Comparison of ENCODE assay signal across 1 fruit fly cellular context in genomic region chr3L:17557215-17557904, dm6.
TF ChIP-seq lines count a peak whose summit lies in the region.

CycT (minus strand) TSS chr3L:17557788.

TF ChIP-seq in whole organism, embryonic, 481 proteins besides CTCF, POLR2A, EP300 and RAD21 (continued from another document and continues in another):
- no peak for TF ChIP-seq klu (GFP tag; IDR thresholded peaks at IDR 0.05; lab: Robert Waterston, UW)
- TF ChIP-seq Hr78 (GFP tag; optimal IDR thresholded peaks at IDR 0.05; lab: Kevin White, UChicago) = no peak
- TF ChIP-seq CG32767 (GFP tag; IDR thresholded peaks at IDR 0.05; lab: Robert Waterston, UW) = peak; percentile 48
- peak; percentile 74 for TF ChIP-seq Dp (GFP tag; optimal IDR thresholded peaks at IDR 0.05; lab: Kevin White, UChicago)
- no peak for TF ChIP-seq Hr39 (optimal IDR thresholded peaks at IDR 0.05; lab: Kevin White, UChicago)
- TF ChIP-seq pan (optimal IDR thresholded peaks at IDR 0.05; lab: Kevin White, UChicago) = no peak
- peak in 1 of 2 experiments; percentile 18 for TF ChIP-seq pan (GFP tag; optimal IDR thresholded peaks at IDR 0.05 in 1 of 2, IDR thresholded peaks at IDR 0.05 in 1 of 2)
- TF ChIP-seq Sox100B (GFP tag; optimal IDR thresholded peaks at IDR 0.05; lab: Kevin White, UChicago) = no peak
- no peak for TF ChIP-seq Ets65A (GFP tag; lab: Kevin White, UChicago)
- no peak for TF ChIP-seq Doc2 (GFP tag; IDR thresholded peaks at IDR 0.05; lab: Robert Waterston, UW)
- TF ChIP-seq Sin3A (optimal IDR thresholded peaks at IDR 0.05; lab: Kevin White, UChicago) = peak; percentile 52
- TF ChIP-seq E2f1 (GFP tag; IDR thresholded peaks at IDR 0.05; lab: Robert Waterston, UW) = no peak
- no peak for TF ChIP-seq peb (GFP tag; IDR thresholded peaks at IDR 0.05; lab: Robert Waterston, UW)
- no peak for TF ChIP-seq ase (GFP tag; IDR thresholded peaks at IDR 0.05; lab: Robert Waterston, UW)
- TF ChIP-seq pros (GFP tag; optimal IDR thresholded peaks at IDR 0.05; lab: Kevin White, UChicago) = peak; percentile 20
- no peak for TF ChIP-seq D19B (GFP tag; optimal IDR thresholded peaks at IDR 0.05; lab: Kevin White, UChicago)
- TF ChIP-seq CG14014 (GFP tag; IDR thresholded peaks at IDR 0.05; lab: Robert Waterston, UW) = no peak
- TF ChIP-seq CG15514 (GFP tag; optimal IDR thresholded peaks at IDR 0.05; lab: Kevin White, UChicago) = peak; percentile 65
- peak; percentile 43 for TF ChIP-seq CG12391 (tag; optimal IDR thresholded peaks at IDR 0.05; lab: Kevin White, UChicago)
- TF ChIP-seq z (GFP tag; IDR thresholded peaks at IDR 0.05; lab: Robert Waterston, UW) = no peak
- no peak for TF ChIP-seq tgo (GFP tag; IDR thresholded peaks at IDR 0.05; lab: Robert Waterston, UW)
- no peak for TF ChIP-seq ftz-f1 (GFP tag; optimal IDR thresholded peaks at IDR 0.05; lab: Kevin White, UChicago)
- TF ChIP-seq CG14965 (GFP tag; optimal IDR thresholded peaks at IDR 0.05; lab: Kevin White, UChicago; ENCODE audit: borderline replicate concordance) = no peak
- no peak for TF ChIP-seq luna (GFP tag; optimal IDR thresholded peaks at IDR 0.05; lab: Kevin White, UChicago)
- TF ChIP-seq lov (optimal IDR thresholded peaks at IDR 0.05; lab: Kevin White, UChicago) = no peak
- no peak for TF ChIP-seq lov (GFP tag; IDR thresholded peaks at IDR 0.05; lab: Robert Waterston, UW)
- no peak for TF ChIP-seq pita (GFP tag; optimal IDR thresholded peaks at IDR 0.05; lab: Kevin White, UChicago)
- no peak for TF ChIP-seq shn (GFP tag; optimal IDR thresholded peaks at IDR 0.05; lab: Kevin White, UChicago)
- no peak for TF ChIP-seq h (optimal IDR thresholded peaks at IDR 0.05; lab: Kevin White, UChicago)
- peak; percentile 81 for TF ChIP-seq Hmr (GFP tag; optimal IDR thresholded peaks at IDR 0.05; lab: Kevin White, UChicago)
- no peak for TF ChIP-seq ara (GFP tag; IDR thresholded peaks at IDR 0.05; lab: Robert Waterston, UW)
- no peak for TF ChIP-seq Bteb2 (GFP tag; optimal IDR thresholded peaks at IDR 0.05; lab: Kevin White, UChicago)
- TF ChIP-seq danr (GFP tag; IDR thresholded peaks at IDR 0.05; lab: Robert Waterston, UW) = no peak
- TF ChIP-seq Deaf1 (tag; optimal IDR thresholded peaks at IDR 0.05; lab: Kevin White, UChicago) = no peak
- peak; percentile 80 for TF ChIP-seq CG34224 (GFP tag; IDR thresholded peaks at IDR 0.05; lab: Robert Waterston, UW; ENCODE audit: partially characterized antibody)
- peak; percentile 88 for TF ChIP-seq CG7963 (GFP tag; IDR thresholded peaks at IDR 0.05; lab: Robert Waterston, UW; ENCODE audit: partially characterized antibody)
- peak; percentile 54 for TF ChIP-seq CG13624 (GFP tag; optimal IDR thresholded peaks at IDR 0.05; lab: Kevin White, UChicago)
- TF ChIP-seq sens (GFP tag; lab: Kevin White, UChicago) = peak; percentile 85
- TF ChIP-seq Sry-β (GFP tag; optimal IDR thresholded peaks at IDR 0.05; lab: Kevin White, UChicago) = no peak
- TF ChIP-seq Ada2b (GFP tag; IDR thresholded peaks at IDR 0.05; lab: Robert Waterston, UW) = no peak
- TF ChIP-seq CrebB (tag; optimal IDR thresholded peaks at IDR 0.05; lab: Kevin White, UChicago) = peak; percentile 79
- no peak for TF ChIP-seq sc (optimal IDR thresholded peaks at IDR 0.05; lab: Kevin White, UChicago)
- TF ChIP-seq sc (GFP tag; optimal IDR thresholded peaks at IDR 0.05; lab: Kevin White, UChicago) = no peak
- TF ChIP-seq az2 (GFP tag; optimal IDR thresholded peaks at IDR 0.05; lab: Kevin White, UChicago) = no peak
- TF ChIP-seq CG31365 (tag; optimal IDR thresholded peaks at IDR 0.05; lab: Kevin White, UChicago) = peak; percentile 71
- TF ChIP-seq pzg (GFP tag; optimal IDR thresholded peaks at IDR 0.05; lab: Kevin White, UChicago) = peak; percentile 84
- peak; percentile 74 for TF ChIP-seq CG3281 (GFP tag; optimal IDR thresholded peaks at IDR 0.05; lab: Kevin White, UChicago)
- TF ChIP-seq CG10267 (tag; optimal IDR thresholded peaks at IDR 0.05; lab: Kevin White, UChicago) = peak; percentile 66
- peak; percentile 56; the same call in 2 of the 3 replicates for TF ChIP-seq CG34422 (GFP tag; IDR thresholded peaks at IDR 0.05; lab: Robert Waterston, UW)
- TF ChIP-seq ewg (GFP tag; optimal IDR thresholded peaks at IDR 0.05; lab: Kevin White, UChicago) = peak; percentile 21
- TF ChIP-seq Dfd (GFP tag; optimal IDR thresholded peaks at IDR 0.05; lab: Kevin White, UChicago) = no peak
- peak; percentile 59 for TF ChIP-seq Nf-YC (tag; optimal IDR thresholded peaks at IDR 0.05; lab: Kevin White, UChicago)
- peak; percentile 20 for TF ChIP-seq gcm (GFP tag; optimal IDR thresholded peaks at IDR 0.05; lab: Kevin White, UChicago)
- peak; percentile 93 for TF ChIP-seq bbx (GFP tag; IDR thresholded peaks at IDR 0.05; lab: Robert Waterston, UW; ENCODE audit: partially characterized antibody)
- no peak for TF ChIP-seq CG13123 (GFP tag; optimal IDR thresholded peaks at IDR 0.05; lab: Kevin White, UChicago)
- TF ChIP-seq gt (GFP tag; IDR thresholded peaks at IDR 0.05; lab: Robert Waterston, UW) = no peak
- TF ChIP-seq CG12071 (GFP tag; optimal IDR thresholded peaks at IDR 0.05; lab: Kevin White, UChicago) = no peak
- peak; percentile 24 for TF ChIP-seq CG4707 (GFP tag; optimal IDR thresholded peaks at IDR 0.05; lab: Kevin White, UChicago)
- no peak for TF ChIP-seq chn (GFP tag; optimal IDR thresholded peaks at IDR 0.05; lab: Kevin White, UChicago)
- TF ChIP-seq CG3407 (GFP tag; optimal IDR thresholded peaks at IDR 0.05; lab: Kevin White, UChicago) = peak; percentile 32
- TF ChIP-seq CG14860 (GFP tag; IDR thresholded peaks at IDR 0.05; lab: Robert Waterston, UW; ENCODE audit: partially characterized antibody) = peak; percentile 74
- no peak for TF ChIP-seq slou (GFP tag; optimal IDR thresholded peaks at IDR 0.05; lab: Kevin White, UChicago)
- TF ChIP-seq wdn (GFP tag; IDR thresholded peaks at IDR 0.05; lab: Robert Waterston, UW) = 0 out of 2 replicates have a peak, but pooled peaks have one; percentile 17
- TF ChIP-seq CG2116 (GFP tag; optimal IDR thresholded peaks at IDR 0.05; lab: Kevin White, UChicago) = peak; percentile 86
- no peak for TF ChIP-seq al (GFP tag; IDR thresholded peaks at IDR 0.05; lab: Robert Waterston, UW)
- no peak for TF ChIP-seq CG8388 (GFP tag; optimal IDR thresholded peaks at IDR 0.05; lab: Kevin White, UChicago)
- TF ChIP-seq Spps (tag; optimal IDR thresholded peaks at IDR 0.05; lab: Kevin White, UChicago) = no peak
- TF ChIP-seq HmgZ (tag; optimal IDR thresholded peaks at IDR 0.05; lab: Kevin White, UChicago) = peak; percentile 63
- no peak; the same call in 1 of the 2 replicates for TF ChIP-seq nerfin-2 (GFP tag; IDR thresholded peaks at IDR 0.05; lab: Robert Waterston, UW; ENCODE audit: partially characterized antibody)
- peak; percentile 31 to 36 for TF ChIP-seq dpn (GFP tag; optimal IDR thresholded peaks at IDR 0.05; lab: Kevin White, UChicago)
- peak; percentile 10 for TF ChIP-seq CG33213 (GFP tag; optimal IDR thresholded peaks at IDR 0.05; lab: Kevin White, UChicago)
- TF ChIP-seq CG17361 (GFP tag; IDR thresholded peaks at IDR 0.05; lab: Robert Waterston, UW) = peak; percentile 58; the same call in 2 of the 3 replicates
- no peak for TF ChIP-seq CG1647 (GFP tag; optimal IDR thresholded peaks at IDR 0.05; lab: Kevin White, UChicago)
- TF ChIP-seq CG4404 (GFP tag; IDR thresholded peaks at IDR 0.05; lab: Robert Waterston, UW) = no peak
- no peak for TF ChIP-seq Tbp (GFP tag; optimal IDR thresholded peaks at IDR 0.05; lab: Kevin White, UChicago)
- no peak for TF ChIP-seq CG14667 (GFP tag; IDR thresholded peaks at IDR 0.05; lab: Robert Waterston, UW)
- TF ChIP-seq ac (GFP tag; optimal IDR thresholded peaks at IDR 0.05; lab: Kevin White, UChicago) = no peak
- TF ChIP-seq CG8924 (tag; optimal IDR thresholded peaks at IDR 0.05; lab: Kevin White, UChicago) = peak; percentile 57
- TF ChIP-seq gsb-n (tag; optimal IDR thresholded peaks at IDR 0.05; lab: Kevin White, UChicago) = peak; percentile 18
- TF ChIP-seq ssp (GFP tag; IDR thresholded peaks at IDR 0.05; lab: Robert Waterston, UW) = no peak
- TF ChIP-seq ap (GFP tag; IDR thresholded peaks at IDR 0.05; lab: Robert Waterston, UW) = no peak
- TF ChIP-seq CG15479 (GFP tag; optimal IDR thresholded peaks at IDR 0.05; lab: Kevin White, UChicago) = peak; percentile 60
- TF ChIP-seq emc (GFP tag; optimal IDR thresholded peaks at IDR 0.05; lab: Kevin White, UChicago) = no peak
- TF ChIP-seq kay (GFP tag; optimal IDR thresholded peaks at IDR 0.05; lab: Kevin White, UChicago) = no peak
- peak; percentile 8 for TF ChIP-seq Fer2 (tag; optimal IDR thresholded peaks at IDR 0.05; lab: Kevin White, UChicago)
- TF ChIP-seq tio (GFP tag; optimal IDR thresholded peaks at IDR 0.05; lab: Kevin White, UChicago) = no peak
- TF ChIP-seq fu2 (GFP tag; optimal IDR thresholded peaks at IDR 0.05; lab: Kevin White, UChicago) = peak; percentile 3
- peak; percentile 15 for TF ChIP-seq CG17359 (tag; optimal IDR thresholded peaks at IDR 0.05; lab: Kevin White, UChicago)
- TF ChIP-seq zf30C (GFP tag; optimal IDR thresholded peaks at IDR 0.05; lab: Kevin White, UChicago) = no peak
- TF ChIP-seq Rfx (GFP tag; IDR thresholded peaks at IDR 0.05; lab: Robert Waterston, UW) = peak; percentile 45
- no peak for TF ChIP-seq repo (GFP tag; optimal IDR thresholded peaks at IDR 0.05; lab: Kevin White, UChicago)
- peak; percentile 83 for TF ChIP-seq CG6765 (GFP tag; optimal IDR thresholded peaks at IDR 0.05; lab: Kevin White, UChicago)
- peak; percentile 29 for TF ChIP-seq B-H2 (GFP tag; optimal IDR thresholded peaks at IDR 0.05; lab: Kevin White, UChicago)
- TF ChIP-seq NC2β (GFP tag; optimal IDR thresholded peaks at IDR 0.05; lab: Kevin White, UChicago) = peak; percentile 62
- TF ChIP-seq gcm2 (GFP tag; optimal IDR thresholded peaks at IDR 0.05; lab: Kevin White, UChicago) = no peak
- TF ChIP-seq CG3065 (GFP tag; optimal IDR thresholded peaks at IDR 0.05; lab: Kevin White, UChicago) = no peak
- peak; percentile 47 for TF ChIP-seq nmo (GFP tag; optimal IDR thresholded peaks at IDR 0.05; lab: Kevin White, UChicago)
- no peak for TF ChIP-seq CG7372 (GFP tag; IDR thresholded peaks at IDR 0.05; lab: Robert Waterston, UW)
- TF ChIP-seq CG1024 (GFP tag; IDR thresholded peaks at IDR 0.05; lab: Robert Waterston, UW) = no peak
- no peak for TF ChIP-seq zfh1 (GFP tag; IDR thresholded peaks at IDR 0.05; lab: Robert Waterston, UW)
- no peak for TF ChIP-seq corto (GFP tag; optimal IDR thresholded peaks at IDR 0.05; lab: Kevin White, UChicago)
- no peak for TF ChIP-seq ERR (GFP tag; optimal IDR thresholded peaks at IDR 0.05; lab: Kevin White, UChicago)
- peak; percentile 89 for TF ChIP-seq Dref (GFP tag; IDR thresholded peaks at IDR 0.05; lab: Robert Waterston, UW)
- TF ChIP-seq tx (GFP tag; optimal IDR thresholded peaks at IDR 0.05; lab: Kevin White, UChicago) = no peak
- TF ChIP-seq CG15073 (GFP tag; optimal IDR thresholded peaks at IDR 0.05; lab: Kevin White, UChicago) = no peak
- TF ChIP-seq rib (GFP tag; IDR thresholded peaks at IDR 0.05; lab: Robert Waterston, UW) = no peak
- peak; percentile 68 for TF ChIP-seq nerfin-1 (tag; optimal IDR thresholded peaks at IDR 0.05; lab: Kevin White, UChicago)
- TF ChIP-seq Doc3 (GFP tag; IDR thresholded peaks at IDR 0.05; lab: Robert Waterston, UW; ENCODE audit: partially characterized antibody) = peak; percentile 82
- no peak for TF ChIP-seq Chrac-16 (GFP tag; optimal IDR thresholded peaks at IDR 0.05; lab: Kevin White, UChicago)
- TF ChIP-seq Rx (GFP tag; IDR thresholded peaks at IDR 0.05; lab: Robert Waterston, UW) = no peak
- TF ChIP-seq CG18599 (GFP tag; optimal IDR thresholded peaks at IDR 0.05; lab: Kevin White, UChicago) = no peak
- TF ChIP-seq GATAe (GFP tag; conservative IDR thresholded peaks at IDR 0.05; lab: Robert Waterston, UW) = no peak
- peak; percentile 40 for TF ChIP-seq CG10209 (GFP tag; optimal IDR thresholded peaks at IDR 0.05; lab: Kevin White, UChicago)
- TF ChIP-seq Ravus (GFP tag; IDR thresholded peaks at IDR 0.05; lab: Robert Waterston, UW) = no peak
- TF ChIP-seq H2.0 (GFP tag; IDR thresholded peaks at IDR 0.05; lab: Robert Waterston, UW) = no peak
- peak; percentile 23 for TF ChIP-seq CG18262 (tag; optimal IDR thresholded peaks at IDR 0.05; lab: Kevin White, UChicago)
- TF ChIP-seq dati (GFP tag; IDR thresholded peaks at IDR 0.05; lab: Robert Waterston, UW) = no peak
- peak; percentile 47 for TF ChIP-seq CG8290 (GFP tag; optimal IDR thresholded peaks at IDR 0.05; lab: Kevin White, UChicago)
- TF ChIP-seq CG8290 (tag; optimal IDR thresholded peaks at IDR 0.05; lab: Kevin White, UChicago) = peak; percentile 7 to 31
- no peak for TF ChIP-seq CG2889 (GFP tag; IDR thresholded peaks at IDR 0.05; lab: Robert Waterston, UW)
- TF ChIP-seq CG6254 (GFP tag; optimal IDR thresholded peaks at IDR 0.05; lab: Kevin White, UChicago) = no peak
- TF ChIP-seq Bdp1 (GFP tag; optimal IDR thresholded peaks at IDR 0.05; lab: Kevin White, UChicago) = no peak
- TF ChIP-seq Poxn (GFP tag; IDR thresholded peaks at IDR 0.05; lab: Robert Waterston, UW) = no peak
- no peak for TF ChIP-seq CG17612 (GFP tag; IDR thresholded peaks at IDR 0.05; lab: Robert Waterston, UW)
- peak; percentile 94 for TF ChIP-seq Bgb (GFP tag; IDR thresholded peaks at IDR 0.05; lab: Robert Waterston, UW; ENCODE audit: partially characterized antibody)
- TF ChIP-seq unpg (GFP tag; optimal IDR thresholded peaks at IDR 0.05; lab: Kevin White, UChicago) = peak; percentile 50
- TF ChIP-seq CG15269 (tag; optimal IDR thresholded peaks at IDR 0.05; lab: Kevin White, UChicago) = no peak
- no peak for TF ChIP-seq org-1 (GFP tag; optimal IDR thresholded peaks at IDR 0.05; lab: Kevin White, UChicago)
- no peak for TF ChIP-seq CG10366 (GFP tag; IDR thresholded peaks at IDR 0.05; lab: Robert Waterston, UW)
- TF ChIP-seq BtbVII (GFP tag; optimal IDR thresholded peaks at IDR 0.05; lab: Kevin White, UChicago) = peak; percentile 62
- peak; percentile 46 for TF ChIP-seq CG7556 (GFP tag; optimal IDR thresholded peaks at IDR 0.05; lab: Kevin White, UChicago)
- no peak for TF ChIP-seq CG4854 (GFP tag; optimal IDR thresholded peaks at IDR 0.05; lab: Kevin White, UChicago)
- TF ChIP-seq slbo (GFP tag; IDR thresholded peaks at IDR 0.05; lab: Robert Waterston, UW) = 0 out of 2 replicates have a peak, but pooled peaks have one; percentile 12
- TF ChIP-seq Hey (tag; optimal IDR thresholded peaks at IDR 0.05; lab: Kevin White, UChicago) = no peak
- TF ChIP-seq sens-2 (GFP tag; IDR thresholded peaks at IDR 0.05; lab: Robert Waterston, UW) = no peak
- TF ChIP-seq HmgD (GFP tag; optimal IDR thresholded peaks at IDR 0.05; lab: Kevin White, UChicago) = peak; percentile 39
- no peak for TF ChIP-seq aop (GFP tag; IDR thresholded peaks at IDR 0.05; lab: Robert Waterston, UW)
- no peak for TF ChIP-seq CG4424 (GFP tag; optimal IDR thresholded peaks at IDR 0.05; lab: Kevin White, UChicago)
